Worm (Caenorhabditis elegans) whole organism, L4 larva: ENCODE measurements around the gene ceh-16.
A peak's percentile ranks its signal among the peaks of the same experiment; 100 is the strongest.

Experiments used
- R02D3.7 ChIP-seq: fragments of 150-350 bp; sonication (generic microtip); optimal IDR thresholded peaks from 3 replicates; lab custom pipeline; 2014; ENCODE audit warnings: missing biosample characterization, missing genetic modification characterization
- Y5F2A.4 ChIP-seq: fragments of 200-800 bp; sonication (Bioruptor generic); optimal IDR thresholded peaks from 2 replicates; lab custom pipeline; 2018; ENCODE audit warnings: mild to moderate bottlenecking, missing genetic modification characterization, missing compliant biosample characterization
- Y75B8A.6 ChIP-seq: fragments of 200-800 bp; sonication (Bioruptor generic); IDR thresholded peaks from 2 replicates; pipeline ENCODE4 v1.3.6; 2022; ENCODE audit warnings: missing genetic modification reagents, missing genetic modification characterization, missing compliant biosample characterization
- aha-1 ChIP-seq: fragments of 150-350 bp; peaks from one replicate; lab custom pipeline; 2014; ENCODE audit warnings: missing biosample characterization, missing genetic modification characterization
- ama-1 ChIP-seq: fragments of 150-350 bp; optimal IDR thresholded peaks from 2 replicates; lab custom pipeline; 2014; ENCODE audit warnings: inconsistent platforms, mixed read lengths
- arid-1 ChIP-seq: fragments of 200-800 bp; sonication (Bioruptor generic); conservative IDR thresholded peaks from 2 replicates; pipeline ENCODE4 v1.3.6; 2022; ENCODE audit warnings: missing genetic modification reagents, missing genetic modification characterization, missing compliant biosample characterization
- attf-4 ChIP-seq: sonication (generic microtip); optimal IDR thresholded peaks from 3 replicates; lab custom pipeline; 2017; ENCODE audit warnings: missing biosample characterization, missing genetic modification characterization
- ceh-32 ChIP-seq: sonication (generic microtip); optimal IDR thresholded peaks from 2 replicates; lab custom pipeline; 2016; ENCODE audit warnings: mild to moderate bottlenecking, missing genetic modification characterization, missing compliant biosample characterization; ENCODE audit not compliant: poor library complexity
- ceh-44 ChIP-seq: fragments of 200-800 bp; sonication (Bioruptor generic); IDR thresholded peaks from 2 replicates; pipeline ENCODE4 v1.3.6; 2022; ENCODE audit warnings: missing genetic modification reagents, missing genetic modification characterization, missing compliant biosample characterization
- ceh-62 ChIP-seq: sonication (generic microtip); optimal IDR thresholded peaks from 2 replicates; lab custom pipeline; 2017; ENCODE audit warnings: missing biosample characterization, missing genetic modification characterization
- ces-1 ChIP-seq: fragments of 150-350 bp; sonication (generic microtip); optimal IDR thresholded peaks from 4 replicates; lab custom pipeline; 2014; ENCODE audit warnings: missing biosample characterization, missing genetic modification reagents, missing genetic modification characterization
- cey-2 ChIP-seq: sonication (generic microtip); optimal IDR thresholded peaks from 3 replicates; lab custom pipeline; 2017; ENCODE audit warnings: missing genetic modification characterization, mild to moderate bottlenecking, missing compliant biosample characterization, antibody characterized with exemption, borderline replicate concordance; ENCODE audit not compliant: insufficient read depth
- ctbp-1 ChIP-seq: fragments of 200-800 bp; sonication (Bioruptor generic); IDR thresholded peaks from 2 replicates; pipeline ENCODE4 v1.3.6; 2022; ENCODE audit warnings: missing genetic modification reagents, missing genetic modification characterization, missing compliant biosample characterization
- dmd-6 ChIP-seq: fragments of 200-800 bp; sonication (Bioruptor generic); IDR thresholded peaks from 2 replicates; pipeline ENCODE4 v1.3.6; 2022; ENCODE audit warnings: missing genetic modification reagents, missing genetic modification characterization, missing compliant biosample characterization
- egl-27 ChIP-seq: sonication (generic microtip); optimal IDR thresholded peaks from 3 replicates; lab custom pipeline; 2017; ENCODE audit warnings: missing biosample characterization, missing genetic modification reagents, missing genetic modification characterization
- fkh-10 ChIP-seq: fragments of 150-350 bp; optimal IDR thresholded peaks from 2 replicates; lab custom pipeline; 2014; ENCODE audit warnings: missing biosample characterization, missing genetic modification reagents, missing genetic modification characterization
- gei-8 ChIP-seq: fragments of 200-800 bp; sonication (Bioruptor generic); optimal IDR thresholded peaks from 2 replicates; lab custom pipeline; 2018; ENCODE audit warnings: mild to moderate bottlenecking, missing genetic modification characterization, missing compliant biosample characterization
- hlh-30 ChIP-seq: sonication (generic microtip); optimal IDR thresholded peaks from 2 replicates; lab custom pipeline; 2017; ENCODE audit warnings: antibody characterized with exemption, mild to moderate bottlenecking, missing genetic modification characterization, missing compliant biosample characterization; ENCODE audit not compliant: insufficient read depth
- lin-1 ChIP-seq: fragments of 200-800 bp; sonication (Bioruptor generic); IDR thresholded peaks from 2 replicates; pipeline ENCODE4 v1.3.6; 2022; ENCODE audit warnings: missing genetic modification reagents, missing genetic modification characterization, missing compliant biosample characterization
- lir-3 ChIP-seq: sonication (generic microtip); optimal IDR thresholded peaks from 2 replicates; lab custom pipeline; 2016; ENCODE audit warnings: mild to moderate bottlenecking, missing genetic modification characterization, missing compliant biosample characterization
- lsy-2 ChIP-seq, 2 experiments: fragments of 150-350 bp in 1 of 2; sonication (generic microtip) in 1 of 2; optimal IDR thresholded peaks; 2 replicates each; lab custom pipeline; 2014 to 2017; ENCODE audit warnings: missing biosample characterization in 2 of 2, missing genetic modification characterization in 2 of 2
- mdt-29 ChIP-seq: fragments of 200-800 bp; sonication (Bioruptor generic); IDR thresholded peaks from 2 replicates; pipeline ENCODE4 v1.3.6; 2022; ENCODE audit warnings: missing genetic modification reagents, missing genetic modification characterization, missing compliant biosample characterization
- mxl-2 ChIP-seq: fragments of 200-800 bp; sonication (Bioruptor generic); conservative IDR thresholded peaks from 2 replicates; pipeline ENCODE4 v1.3.6; 2022; ENCODE audit warnings: missing genetic modification reagents, missing genetic modification characterization, missing compliant biosample characterization
- mxl-3 ChIP-seq: fragments of 200-800 bp; sonication (Bioruptor generic); optimal IDR thresholded peaks from 2 replicates; lab custom pipeline; 2018; ENCODE audit warnings: mild to moderate bottlenecking, missing genetic modification characterization, missing compliant biosample characterization
- nhr-77 ChIP-seq: fragments of 150-350 bp; optimal IDR thresholded peaks from 2 replicates; lab custom pipeline; 2014; ENCODE audit warnings: missing biosample characterization, missing genetic modification characterization
- pqm-1 ChIP-seq: sonication (generic microtip); optimal IDR thresholded peaks from 2 replicates; lab custom pipeline; 2017; ENCODE audit warnings: missing biosample characterization, missing genetic modification characterization
- sdz-12 ChIP-seq: fragments of 200-800 bp; sonication (Bioruptor generic); optimal IDR thresholded peaks from 2 replicates; lab custom pipeline; 2018; ENCODE audit warnings: mild to moderate bottlenecking, missing genetic modification characterization, missing compliant biosample characterization
- snpc-1.2 ChIP-seq: fragments of 200-800 bp; sonication (Bioruptor generic); IDR thresholded peaks from 2 replicates; pipeline ENCODE4 v1.3.6; 2022; ENCODE audit warnings: missing genetic modification reagents, missing genetic modification characterization, missing compliant biosample characterization
- spr-3 ChIP-seq: fragments of 200-800 bp; sonication (Bioruptor generic); optimal IDR thresholded peaks from 2 replicates; lab custom pipeline; 2018; ENCODE audit warnings: mild to moderate bottlenecking, missing genetic modification characterization, missing compliant biosample characterization
- unc-39 ChIP-seq: sonication (generic microtip); optimal IDR thresholded peaks from 2 replicates; lab custom pipeline; 2017; ENCODE audit warnings: missing biosample characterization, missing genetic modification characterization
- unc-62 ChIP-seq, 3 experiments: fragments of 150-350 bp in 1 of 3; sonication (generic microtip); optimal IDR thresholded peaks in 2 of 3; peaks in 1 of 3; 1 replicate in 1 of 3; 2 replicates in 2 of 3; lab custom pipeline; 2014 to 2017; ENCODE audit warnings: missing biosample characterization in 3 of 3, missing genetic modification characterization in 3 of 3, missing genetic modification reagents in 3 of 3, missing genotype in 1 of 3
- vab-7 ChIP-seq: fragments of 200-800 bp; sonication (Bioruptor generic); IDR thresholded peaks from 2 replicates; pipeline ENCODE4 v1.3.6; 2022; ENCODE audit warnings: missing genetic modification reagents, missing genetic modification characterization, missing compliant biosample characterization
- zfp-2 ChIP-seq: sonication (generic microtip); optimal IDR thresholded peaks from 2 replicates; lab custom pipeline; 2016; ENCODE audit warnings: mild to moderate bottlenecking, missing genetic modification characterization, missing compliant biosample characterization
- zip-2 ChIP-seq: fragments of 150-350 bp; optimal IDR thresholded peaks from 2 replicates; lab custom pipeline; 2014; ENCODE audit warnings: missing biosample characterization, missing genetic modification characterization
- ztf-11 ChIP-seq: fragments of 150-350 bp; optimal IDR thresholded peaks from 2 replicates; lab custom pipeline; 2014; ENCODE audit warnings: missing biosample characterization, missing genetic modification characterization

Gene ceh-16

ce11 chrIII:8577534-8577933 is 45.0 kb upstream of the ceh-16 start:
- TF ChIP-seq snpc-1.2 (GFP tag; lab: Robert Waterston, UW) (no peak), ces-1 (no peak), R02D3.7 (tag; lab: Kevin White, UChicago) (no peak), ceh-32 (tag; lab: Kevin White, UChicago) (no peak), attf-4 (tag; lab: Kevin White, UChicago) (no peak), ceh-44 (GFP tag; lab: Robert Waterston, UW) (no peak), mdt-29 (GFP tag; lab: Robert Waterston, UW) (no peak), cey-2 (tag; lab: Kevin White, UChicago) (no peak), Y75B8A.6 (no peak), mxl-3 (GFP tag; lab: Kevin White, UChicago) (no peak), spr-3 (no peak), sdz-12 (GFP tag; lab: Kevin White, UChicago) (no peak), ztf-11 (tag; lab: Kevin White, UChicago) (no peak), mxl-2 (no peak), egl-27 (tag; lab: Kevin White, UChicago) (no peak), Y5F2A.4 (GFP tag; lab: Kevin White, UChicago) (no peak), ama-1 (no peak), lsy-2 (tag; optimal IDR thresholded peaks at IDR 0.05; lab: Kevin White, UChicago) (no peak), unc-39 (no peak)

ce11 chrIII:8578381-8578780 is 44.2 kb upstream of the ceh-16 start:
- TF ChIP-seq unc-62 (GFP tag; optimal IDR thresholded peaks at IDR 0.05 in 1 of 2; lab: Kevin White, UChicago), result peak in 1 of 2 experiments; percentile 83
- TF ChIP-seq unc-62 (tag; optimal IDR thresholded peaks at IDR 0.05; lab: Kevin White, UChicago), result no peak
- TF ChIP-seq aha-1 (tag; lab: Kevin White, UChicago), result peak; percentile 5
- TF ChIP-seq Y75B8A.6, result no peak
- no peak for TF ChIP-seq ceh-62 (tag; lab: Kevin White, UChicago)
- TF ChIP-seq nhr-77 (tag; lab: Kevin White, UChicago), result no peak

ce11 chrIII:8579367-8579766 is 43.2 kb upstream of the ceh-16 start:
- TF ChIP-seq zfp-2 (no peak), ctbp-1 (GFP tag; lab: Robert Waterston, UW) (0 out of 2 replicates have a peak, but pooled peaks have one; percentile 36), aha-1 (tag; lab: Kevin White, UChicago) (peak; percentile 93)

- no peak for TF ChIP-seq gei-8 (GFP tag; lab: Kevin White, UChicago)
- no peak for TF ChIP-seq vab-7 (GFP tag; lab: Robert Waterston, UW)
- no peak for TF ChIP-seq fkh-10 (GFP tag; lab: Kevin White, UChicago)
- TF ChIP-seq unc-62 (GFP tag; optimal IDR thresholded peaks at IDR 0.05 in 1 of 2; lab: Kevin White, UChicago), result peak in 1 of 2 experiments; percentile 87
- no peak for TF ChIP-seq unc-62 (tag; optimal IDR thresholded peaks at IDR 0.05; lab: Kevin White, UChicago)
- no peak for TF ChIP-seq mxl-2
- peak; percentile 11 for TF ChIP-seq aha-1 (tag; lab: Kevin White, UChicago)
- TF ChIP-seq arid-1 (GFP tag; lab: Robert Waterston, UW), result no peak
- TF ChIP-seq dmd-6 (GFP tag; lab: Robert Waterston, UW), result no peak
- TF ChIP-seq lin-1 (GFP tag; lab: Robert Waterston, UW), result no peak
- no peak for TF ChIP-seq unc-39
- TF ChIP-seq zip-2, result no peak
- TF ChIP-seq lsy-2 (tag; optimal IDR thresholded peaks at IDR 0.05; lab: Kevin White, UChicago), result no peak
- no peak for TF ChIP-seq pqm-1 (tag; lab: Kevin White, UChicago)
- no peak for TF ChIP-seq lir-3 (tag; lab: Kevin White, UChicago)
- TF ChIP-seq hlh-30 (tag; lab: Kevin White, UChicago), result no peak
These were observed 41.7 kb upstream of the ceh-16 start, which contains the start of gene doxa-1 for ce11 chrIII:8580802-8581201. doxa-1 (plus strand) TSS chrIII:8581102.
